Fruit fly (Drosophila melanogaster) whole organism: ENCODE results near the gene CG7271.

Source experiments
- CG8478 ChIP-seq: fragments of >200 bp; optimal IDR thresholded peaks from 2 replicates; lab custom pipeline; 2018; ENCODE audit warnings: inconsistent platforms
- Dll ChIP-seq: fragments of >200 bp; optimal IDR thresholded peaks from 2 replicates; lab custom pipeline; 2017
- EcR ChIP-seq, 2 experiments: fragments of >200 bp; optimal IDR thresholded peaks; 2 replicates each; lab custom pipeline; 2017; ENCODE audit warnings: missing biosample characterization in 2 of 2, missing genetic modification characterization in 2 of 2, missing genetic modification reagents in 2 of 2
- pan ChIP-seq: fragments of >200 bp; optimal IDR thresholded peaks from 2 replicates; lab custom pipeline; 2017
- psq ChIP-seq: fragments of >200 bp; optimal IDR thresholded peaks from 2 replicates; lab custom pipeline; 2017
- usp ChIP-seq: fragments of >200 bp; optimal IDR thresholded peaks from 2 replicates; lab custom pipeline; 2017; ENCODE audit warnings: missing biosample characterization, missing genetic modification characterization, mixed read lengths

CG7271 gene

dm6 chr3L:18621735-18622421 is 33.3 kb downstream of the CG7271 start, which contains the start of gene not:
Gene not, minus strand, starts transcription at chr3L:18622129.
- no peak for TF ChIP-seq CG8478 (lab: Kevin White, UChicago)
- TF ChIP-seq usp (GFP tag; lab: Kevin White, UChicago), result no peak
- no peak for TF ChIP-seq pan (lab: Kevin White, UChicago)
- no peak for TF ChIP-seq Dll (lab: Kevin White, UChicago)
- TF ChIP-seq psq, result no peak
- TF ChIP-seq EcR (GFP tag; optimal IDR thresholded peaks at IDR 0.05; lab: Kevin White, UChicago), result no peak

DNA sequence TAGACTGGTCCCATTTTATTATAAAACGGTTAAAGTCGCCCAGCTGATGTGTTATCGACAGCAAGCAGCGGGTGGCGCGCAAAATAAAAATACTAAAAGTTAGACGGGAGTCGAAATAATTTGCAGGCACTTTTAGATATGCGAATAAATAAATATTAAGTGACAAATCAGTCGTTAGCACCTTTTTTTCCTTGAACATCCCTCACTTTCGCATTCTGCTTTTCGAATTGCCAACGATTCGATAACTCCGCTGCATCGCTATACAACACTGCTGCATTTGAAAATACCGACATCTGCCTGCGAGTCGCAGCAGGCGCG is 33.8 kb downstream of the CG7271 start, which contains the start of gene bora:
Gene bora, plus strand, starts transcription at position 271 of the 318 bp plus-strand sequence.
- TF ChIP-seq CG8478 (lab: Kevin White, UChicago) (no peak), usp (GFP tag; lab: Kevin White, UChicago) (no peak), pan (lab: Kevin White, UChicago) (no peak), EcR (GFP tag; optimal IDR thresholded peaks at IDR 0.05; lab: Kevin White, UChicago) (no peak), Dll (lab: Kevin White, UChicago) (no peak), psq (no peak)

DNA sequence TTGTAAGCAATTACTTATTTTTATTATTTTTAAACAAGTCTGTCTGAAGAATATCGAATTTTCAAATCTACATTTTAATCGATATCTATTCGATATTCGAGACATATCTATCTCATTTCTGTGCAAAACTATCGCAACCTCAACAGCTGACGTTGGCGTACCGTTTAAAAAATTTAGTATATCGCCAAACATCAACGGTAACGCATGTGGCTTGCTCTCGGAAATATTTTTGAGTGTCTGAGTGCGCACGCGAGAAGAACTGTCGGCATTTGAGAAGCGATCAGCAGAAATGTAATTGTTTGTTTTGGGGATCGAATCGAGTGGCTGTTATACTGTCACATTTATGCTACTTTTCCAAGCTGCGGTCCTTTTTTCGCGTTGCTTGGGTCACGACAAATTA is 37.2 kb downstream of the CG7271 start, which contains the start of gene MYPT-75D:
Gene MYPT-75D, plus strand, starts transcription at position 174 of the 400 bp plus-strand sequence.
- TF ChIP-seq Dll (lab: Kevin White, UChicago) (no peak), usp (GFP tag; lab: Kevin White, UChicago) (no peak), psq (no peak), pan (lab: Kevin White, UChicago) (no peak), EcR (GFP tag; optimal IDR thresholded peaks at IDR 0.05; lab: Kevin White, UChicago) (no peak), CG8478 (lab: Kevin White, UChicago) (no peak)

dm6 chr3L:18626451-18627079 is 38.0 kb downstream of the CG7271 start:
- TF ChIP-seq usp (GFP tag; lab: Kevin White, UChicago), result no peak

DNA sequence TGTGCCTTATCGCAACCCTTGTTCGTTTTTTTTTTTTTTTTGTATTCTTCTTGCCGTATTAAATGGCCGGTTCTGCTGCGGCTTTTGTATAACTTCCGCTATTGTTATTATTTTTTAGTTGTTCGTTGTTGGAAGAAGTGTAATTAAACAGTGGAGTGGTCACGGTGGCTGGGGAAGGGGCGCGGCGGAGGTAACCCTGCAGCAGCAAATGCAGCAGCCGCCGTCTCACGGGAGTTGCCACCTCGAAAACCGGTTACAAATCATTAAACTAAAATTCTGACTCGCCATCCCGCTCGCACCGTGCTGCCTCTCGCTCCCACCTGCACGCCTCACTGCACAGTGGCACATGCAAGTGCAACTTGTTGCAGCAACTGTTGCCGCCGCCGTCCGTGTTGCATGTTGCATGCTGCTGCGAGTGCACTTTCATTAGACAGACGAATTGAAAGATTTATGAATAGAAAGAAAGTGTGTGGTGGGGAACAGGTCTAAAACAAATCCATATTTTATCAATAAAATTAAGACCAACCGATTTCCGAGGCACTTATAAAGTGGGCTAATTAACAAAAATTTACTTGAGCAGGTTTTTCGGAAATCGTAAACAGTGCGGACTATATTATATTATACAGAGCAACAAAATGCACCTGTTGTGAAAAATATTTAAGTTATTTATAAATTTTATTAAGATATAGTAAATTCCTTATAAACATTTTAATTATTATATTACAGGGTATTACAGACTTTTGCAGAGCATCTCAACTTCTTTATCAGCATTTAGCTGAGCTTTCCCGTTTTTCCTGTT is 39.3 kb downstream of the CG7271 start:
- TF ChIP-seq psq (no peak), pan (lab: Kevin White, UChicago) (no peak), Dll (lab: Kevin White, UChicago) (no peak), EcR (GFP tag; optimal IDR thresholded peaks at IDR 0.05; lab: Kevin White, UChicago) (no peak), CG8478 (lab: Kevin White, UChicago) (no peak), usp (GFP tag; lab: Kevin White, UChicago) (no peak)

- TF ChIP-seq CG8478 (lab: Kevin White, UChicago) (no peak), pan (lab: Kevin White, UChicago) (no peak)
Observed at dm6 chr3L:18628458-18628857, 39.9 kb downstream of the CG7271 start.

DNA sequence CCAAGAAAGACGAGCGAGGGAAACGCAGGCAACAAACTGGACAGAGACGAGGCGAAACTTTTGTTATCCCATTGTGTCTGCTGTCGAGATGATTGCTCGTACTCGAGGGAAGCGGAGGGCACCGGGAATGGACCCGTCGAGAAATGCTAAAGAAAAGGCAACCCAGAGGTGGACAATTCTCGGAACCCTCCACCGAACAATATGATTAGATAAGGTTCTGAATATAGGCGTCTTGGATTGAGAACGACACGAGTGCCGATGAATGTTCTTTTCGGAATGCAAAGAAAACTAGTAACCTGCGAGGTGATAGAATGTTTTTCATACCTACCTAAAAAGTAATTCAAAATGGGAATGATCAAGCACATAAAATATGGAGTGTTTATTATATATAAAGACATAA is 41.3 kb downstream of the CG7271 start:
- TF ChIP-seq usp (GFP tag; lab: Kevin White, UChicago) (no peak), EcR (GFP tag; optimal IDR thresholded peaks at IDR 0.05; lab: Kevin White, UChicago) (no peak), psq (no peak), pan (lab: Kevin White, UChicago) (no peak), CG8478 (lab: Kevin White, UChicago) (no peak), Dll (lab: Kevin White, UChicago) (no peak)

DNA sequence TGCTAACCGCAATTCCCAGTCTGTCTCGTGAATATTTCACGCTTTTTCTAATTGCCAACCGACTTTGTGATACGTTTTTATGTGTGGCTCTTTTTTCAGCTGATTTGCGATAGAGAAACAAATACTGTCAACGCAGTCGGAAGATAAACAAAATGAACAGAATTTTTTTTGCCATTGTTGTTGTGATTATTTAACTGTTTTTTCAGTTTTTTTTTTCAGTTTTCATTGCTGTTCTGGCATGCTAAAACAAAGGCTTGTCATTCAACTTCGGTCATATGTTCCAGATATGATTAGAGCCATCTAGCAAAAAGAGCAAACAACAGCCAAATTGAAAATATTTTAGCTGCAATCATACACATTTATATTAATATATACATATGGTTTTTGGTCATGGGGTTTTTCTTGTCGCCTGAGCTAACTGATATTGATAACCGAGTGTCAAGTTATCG is 43.7 kb downstream of the CG7271 start:
- TF ChIP-seq CG8478 (lab: Kevin White, UChicago), result no peak

- TF ChIP-seq usp (GFP tag; lab: Kevin White, UChicago) (no peak), CG8478 (lab: Kevin White, UChicago) (no peak), pan (lab: Kevin White, UChicago) (no peak), Dll (lab: Kevin White, UChicago) (no peak), EcR (GFP tag; optimal IDR thresholded peaks at IDR 0.05; lab: Kevin White, UChicago) (no peak), psq (no peak)
Observed at dm6 chr3L:18633084-18633483, 44.5 kb downstream of the CG7271 start.

DNA sequence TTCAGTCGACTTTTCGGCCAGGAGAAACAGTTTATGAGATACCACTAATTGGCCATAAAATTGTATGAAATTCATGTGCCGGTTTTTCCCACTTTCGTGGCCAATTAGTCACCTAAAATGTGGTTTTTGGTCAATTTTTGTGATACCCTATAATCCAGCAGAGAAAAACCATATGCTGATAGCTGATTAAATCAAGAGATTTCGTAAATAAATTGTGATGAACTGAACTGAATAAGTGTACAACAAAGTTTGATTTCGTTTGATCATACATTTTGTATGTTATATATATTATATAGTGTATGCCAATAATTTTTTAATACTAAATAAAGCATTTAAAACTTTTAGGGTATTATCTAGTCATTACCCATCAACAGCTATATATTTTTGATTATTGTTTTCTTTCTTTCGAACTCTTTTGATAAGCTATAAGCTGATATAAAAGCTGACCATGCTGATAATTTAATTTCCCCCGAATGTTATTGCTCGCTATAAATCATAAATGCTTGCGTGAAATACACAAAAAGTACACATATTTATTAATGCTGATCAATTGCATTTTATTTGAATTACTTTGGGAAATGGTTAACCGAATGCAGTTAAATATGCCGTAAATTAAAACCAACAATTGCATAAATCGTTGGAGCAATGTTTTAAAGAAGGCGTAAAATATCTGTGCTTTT is 46.4 kb downstream of the CG7271 start:
- TF ChIP-seq Dll (lab: Kevin White, UChicago), result no peak
- peak; percentile 32 for TF ChIP-seq pan (lab: Kevin White, UChicago)

- no peak for TF ChIP-seq CG8478 (lab: Kevin White, UChicago)
Observed at dm6 chr3L:18636782-18637181, 48.2 kb downstream of the CG7271 start.

- no peak for TF ChIP-seq Dll (lab: Kevin White, UChicago)
- no peak for TF ChIP-seq usp (GFP tag; lab: Kevin White, UChicago)
- no peak for TF ChIP-seq pan (lab: Kevin White, UChicago)
- no peak for TF ChIP-seq EcR (GFP tag; optimal IDR thresholded peaks at IDR 0.05; lab: Kevin White, UChicago)
- TF ChIP-seq CG8478 (lab: Kevin White, UChicago), result no peak
- no peak for TF ChIP-seq psq
Observed at dm6 chr3L:18637348-18637747, 48.8 kb downstream of the CG7271 start.
